Fruit fly (Drosophila melanogaster) whole organism, larva: ENCODE measurements around the gene Caf1-55.

ENCODE experiments used
- noc ChIP-seq: fragments of 200-800 bp; sonication (Bioruptor generic); optimal IDR thresholded peaks from 3 replicates; lab custom pipeline; 2019; ENCODE audit warnings: missing biosample characterization, mild to moderate bottlenecking, missing genetic modification characterization, moderate library complexity

Gene Caf1-55

dm6 chr3R:15225279-15225730, at the start of gene Caf1-55, which contains the start of gene CG31344:
Gene Caf1-55 (plus strand): TSS chr3R:15225576.
Gene CG31344 (minus strand): TSS chr3R:15225329.
- no peak for TF ChIP-seq noc (tag; lab: Kevin White, UChicago)

dm6 chr3R:15177230-15177629, 48.1 kb upstream of the Caf1-55 start:
- TF ChIP-seq noc (tag; lab: Kevin White, UChicago) = no peak

dm6 chr3R:15181467-15181866, 43.9 kb upstream of the Caf1-55 start, which contains the start of gene Mf:
Gene Mf (minus strand): TSS chr3R:15181510.
- no peak for TF ChIP-seq noc (tag; lab: Kevin White, UChicago)

- TF ChIP-seq noc (tag; lab: Kevin White, UChicago) = peak; percentile 32
Measured at dm6 chr3R:15196134-15197034, 29.0 kb upstream of the Caf1-55 start, which contains the start of the genes Kpc1 and CG42542. Gene Kpc1 (minus strand): TSS chr3R:15196210. Gene CG42542 (plus strand): TSS chr3R:15196598.

dm6 chr3R:15197373-15197772, 28.0 kb upstream of the Caf1-55 start:
- TF ChIP-seq noc (tag; lab: Kevin White, UChicago) = no peak

dm6 chr3R:15198052-15198793, 27.2 kb upstream of the Caf1-55 start:
- peak; percentile 82 for TF ChIP-seq noc (tag; lab: Kevin White, UChicago)

dm6 chr3R:15205223-15205622, 20.2 kb upstream of the Caf1-55 start:
- no peak for TF ChIP-seq noc (tag; lab: Kevin White, UChicago)

- no peak for TF ChIP-seq noc (tag; lab: Kevin White, UChicago)
Measured at dm6 chr3R:15206273-15206672, 19.1 kb upstream of the Caf1-55 start, which contains the start of gene Spn88Ea. Gene Spn88Ea (minus strand): TSS chr3R:15206447.

- TF ChIP-seq noc (tag; lab: Kevin White, UChicago) = peak; percentile 36
Measured at dm6 chr3R:15208712-15209499, 16.5 kb upstream of the Caf1-55 start, which contains the start of the genes Spn88Eb and Mau2. Gene Spn88Eb (minus strand): TSS chr3R:15208762. Gene Mau2 (plus strand): TSS chr3R:15209204.

- peak; percentile 57 for TF ChIP-seq noc (tag; lab: Kevin White, UChicago)
Measured at dm6 chr3R:15213362-15213989, 11.9 kb upstream of the Caf1-55 start, which contains the start of the genes CG6654 and CG4210. Gene CG6654 (minus strand): TSS chr3R:15213658. Gene CG4210 (plus strand): TSS chr3R:15213974.

- TF ChIP-seq noc (tag; lab: Kevin White, UChicago) = peak; percentile 73
Measured at dm6 chr3R:15218824-15219576, 6.4 kb upstream of the Caf1-55 start, which contains the start of the genes SIDL and CG12241. Gene SIDL (minus strand): TSS chr3R:15218874. Gene CG12241 (plus strand): TSS chr3R:15219256.

dm6 chr3R:15222973-15223372, 2.4 kb upstream of the Caf1-55 start, which contains the start of gene Polr2G:
Gene Polr2G (minus strand): TSS chr3R:15223180.
- TF ChIP-seq noc (tag; lab: Kevin White, UChicago) = no peak

dm6 chr3R:15229329-15229876, 4.0 kb downstream of the Caf1-55 start, which contains the start of the genes Art3 and mRpS10:
Gene Art3 (minus strand): TSS chr3R:15229408.
Gene mRpS10 (plus strand): TSS chr3R:15229665.
- peak; percentile 100 for TF ChIP-seq noc (tag; lab: Kevin White, UChicago)
